Fruit fly (Drosophila melanogaster) whole organism, prepupa: ENCODE measurements around the gene Gnpnat.

Experiments
- CG11902 ChIP-seq: fragments of 200-800 bp; sonication (Bioruptor generic); optimal IDR thresholded peaks from 3 replicates; lab custom pipeline; 2016; ENCODE audit warnings: missing biosample characterization, missing genetic modification characterization
- CG15336 ChIP-seq: fragments of 200-800 bp; sonication (Bioruptor generic); IDR thresholded peaks from 2 replicates; pipeline ENCODE4 v1.3.6; 2022; ENCODE audit warnings: missing biosample characterization, missing genetic modification characterization
- CG1621 ChIP-seq: fragments of 200-800 bp; sonication (Bioruptor generic); optimal IDR thresholded peaks from 3 replicates; lab custom pipeline; 2018; ENCODE audit warnings: missing biosample characterization, mild to moderate bottlenecking, missing genetic modification characterization
- CG6792 ChIP-seq: fragments of 200-800 bp; sonication (Bioruptor generic); optimal IDR thresholded peaks from 3 replicates; lab custom pipeline; 2016; ENCODE audit warnings: missing biosample characterization, missing genetic modification characterization
- CG8319 ChIP-seq: fragments of 200-800 bp; sonication (Bioruptor generic); optimal IDR thresholded peaks from 3 replicates; lab custom pipeline; 2016; ENCODE audit warnings: missing biosample characterization, missing genetic modification characterization
- Eip78C ChIP-seq: fragments of 200-800 bp; sonication (Bioruptor generic); peaks from one replicate; lab custom pipeline; 2016; ENCODE audit warnings: missing biosample characterization, missing genetic modification characterization
- Lpt ChIP-seq: fragments of 200-800 bp; sonication (Bioruptor generic); optimal IDR thresholded peaks from 3 replicates; lab custom pipeline; 2016; ENCODE audit warnings: missing biosample characterization, missing genetic modification characterization
- OdsH ChIP-seq: fragments of 200-800 bp; sonication (Bioruptor generic); optimal IDR thresholded peaks from 3 replicates; lab custom pipeline; 2016; ENCODE audit warnings: missing biosample characterization, missing genetic modification characterization
- Smox ChIP-seq: fragments of 200-800 bp; sonication (Bioruptor generic); optimal IDR thresholded peaks from 3 replicates; lab custom pipeline; 2016; ENCODE audit warnings: missing biosample characterization, missing genetic modification characterization
- Sox102F ChIP-seq: fragments of 200-800 bp; sonication (Bioruptor generic); optimal IDR thresholded peaks from 2 replicates; lab custom pipeline; 2016; ENCODE audit warnings: missing biosample characterization, mild to moderate bottlenecking, missing genetic modification characterization
- achi ChIP-seq: fragments of 200-800 bp; sonication (Bioruptor generic); optimal IDR thresholded peaks from 3 replicates; lab custom pipeline; 2016; ENCODE audit warnings: missing biosample characterization, missing genetic modification characterization
- fd59A ChIP-seq: fragments of 200-800 bp; sonication (Bioruptor generic); optimal IDR thresholded peaks from 2 replicates; lab custom pipeline; 2017; ENCODE audit warnings: missing biosample characterization, mild to moderate bottlenecking, missing genetic modification characterization, missing genetic modification reagents
- pdm3 ChIP-seq: fragments of 200-800 bp; sonication (Bioruptor generic); optimal IDR thresholded peaks from 3 replicates; lab custom pipeline; 2016; ENCODE audit warnings: missing biosample characterization, missing genetic modification characterization

dm6 chr3R:29711434-29711833 lies 26.6 kb upstream of the Gnpnat start:
- TF ChIP-seq CG11902 (GFP tag; lab: Kevin White, UChicago) (no peak), CG8319 (no peak), CG6792 (GFP tag; lab: Kevin White, UChicago) (no peak), pdm3 (no peak), fd59A (GFP tag; lab: Kevin White, UChicago) (no peak), CG1621 (tag; lab: Kevin White, UChicago) (no peak), Eip78C (GFP tag; lab: Kevin White, UChicago) (peak; percentile 13), achi (no peak), CG15336 (no peak), Smox (GFP tag; lab: Kevin White, UChicago) (no peak), Sox102F (GFP tag; lab: Kevin White, UChicago) (no peak), Lpt (no peak), OdsH (GFP tag; lab: Kevin White, UChicago) (no peak)
